Fruit fly (Drosophila melanogaster) whole organism, pupa: ENCODE results near the gene cv-c.
A peak's percentile ranks its signal among the peaks of the same experiment; 100 is the strongest.

Experiments
- CG10348 ChIP-seq: fragments of 200-800 bp; sonication (Bioruptor generic); IDR thresholded peaks from 2 replicates; pipeline ENCODE4 v1.3.6; 2022; ENCODE audit warnings: missing biosample characterization, missing genetic modification characterization
- CG12605 ChIP-seq: fragments of 200-800 bp; sonication (Bioruptor generic); IDR thresholded peaks from 2 replicates; pipeline ENCODE4 v1.3.6; 2022; ENCODE audit warnings: missing biosample characterization, missing genetic modification characterization
- CG13204 ChIP-seq: fragments of 200-800 bp; sonication (Bioruptor generic); optimal IDR thresholded peaks from 2 replicates; lab custom pipeline; 2018; ENCODE audit warnings: missing biosample characterization, mild to moderate bottlenecking, missing genetic modification characterization, moderate library complexity
- CG14655 ChIP-seq: fragments of 200-800 bp; sonication (Bioruptor generic); optimal IDR thresholded peaks from 3 replicates; lab custom pipeline; 2017; ENCODE audit warnings: mild to moderate bottlenecking, missing biosample characterization, missing genetic modification reagents, missing genetic modification characterization
- CG15710 ChIP-seq: fragments of 200-800 bp; sonication (Bioruptor generic); optimal IDR thresholded peaks from 2 replicates; lab custom pipeline; 2018; ENCODE audit warnings: missing biosample characterization, mild to moderate bottlenecking, missing genetic modification characterization, moderate library complexity
- CG17806 ChIP-seq: fragments of 200-800 bp; sonication (Bioruptor generic); optimal IDR thresholded peaks from 2 replicates; lab custom pipeline; 2018; ENCODE audit warnings: missing biosample characterization, mild to moderate bottlenecking, missing genetic modification characterization, moderate library complexity
- CG32121 ChIP-seq: fragments of 200-800 bp; sonication (Bioruptor generic); IDR thresholded peaks from 2 replicates; pipeline ENCODE4 v1.3.6; 2022; ENCODE audit warnings: missing biosample characterization, missing genetic modification characterization
- CG34367 ChIP-seq: fragments of 200-800 bp; sonication (Bioruptor generic); optimal IDR thresholded peaks from 2 replicates; lab custom pipeline; 2018; ENCODE audit warnings: missing biosample characterization, mild to moderate bottlenecking, missing genetic modification characterization
- CG4496 ChIP-seq: fragments of 200-800 bp; sonication (Bioruptor generic); IDR thresholded peaks from 3 replicates; pipeline ENCODE4 v1.3.6; 2022; ENCODE audit warnings: missing biosample characterization, missing genetic modification characterization
- CG8159 ChIP-seq: fragments of 200-800 bp; sonication (Bioruptor generic); optimal IDR thresholded peaks from 3 replicates; lab custom pipeline; 2018; ENCODE audit warnings: missing biosample characterization, mild to moderate bottlenecking, missing genetic modification characterization, moderate library complexity
- CG8301 ChIP-seq: fragments of 200-800 bp; sonication (Bioruptor generic); optimal IDR thresholded peaks from 2 replicates; lab custom pipeline; 2018; ENCODE audit warnings: missing biosample characterization, mild to moderate bottlenecking, missing genetic modification characterization
- CG9948 ChIP-seq: fragments of 200-800 bp; sonication (Bioruptor generic); optimal IDR thresholded peaks from 2 replicates; lab custom pipeline; 2018; ENCODE audit warnings: missing biosample characterization, mild to moderate bottlenecking, missing genetic modification characterization, moderate library complexity
- D1 ChIP-seq: fragments of 200-800 bp; sonication (Bioruptor generic); optimal IDR thresholded peaks from 2 replicates; lab custom pipeline; 2018; ENCODE audit warnings: missing biosample characterization, mild to moderate bottlenecking, missing genetic modification characterization, moderate library complexity
- EcR ChIP-seq: fragments of 200-800 bp; sonication (Bioruptor generic); optimal IDR thresholded peaks from 3 replicates; lab custom pipeline; 2019; ENCODE audit warnings: missing biosample characterization, missing genetic modification characterization, mild to moderate bottlenecking, moderate library complexity, missing genetic modification reagents
- Ets98B ChIP-seq: fragments of 200-800 bp; sonication (Bioruptor generic); IDR thresholded peaks from 2 replicates; pipeline ENCODE4 v1.3.6; 2022; ENCODE audit warnings: missing biosample characterization, missing genetic modification characterization
- Pif1A ChIP-seq: fragments of 200-800 bp; sonication (Bioruptor generic); optimal IDR thresholded peaks from 3 replicates; lab custom pipeline; 2016; ENCODE audit warnings: missing biosample characterization, missing genetic modification characterization
- Pif1B ChIP-seq: fragments of 200-800 bp; sonication (Bioruptor generic); optimal IDR thresholded peaks from 3 replicates; lab custom pipeline; 2016; ENCODE audit warnings: missing biosample characterization, missing genetic modification characterization
- Snoo ChIP-seq: fragments of 200-800 bp; sonication (Bioruptor generic); optimal IDR thresholded peaks from 3 replicates; lab custom pipeline; 2017; ENCODE audit warnings: missing biosample characterization, mild to moderate bottlenecking, missing genetic modification characterization, inconsistent platforms
- fd96Ca ChIP-seq: fragments of 200-800 bp; sonication (Bioruptor generic); IDR thresholded peaks from 3 replicates; pipeline ENCODE4 v1.3.6; 2022; ENCODE audit warnings: missing biosample characterization, missing genetic modification characterization
- gl ChIP-seq: fragments of 200-800 bp; sonication (Bioruptor generic); optimal IDR thresholded peaks from 2 replicates; lab custom pipeline; 2018; ENCODE audit warnings: missing biosample characterization, mild to moderate bottlenecking, missing genetic modification characterization
- rn ChIP-seq: fragments of 200-800 bp; sonication (Bioruptor generic); IDR thresholded peaks from 2 replicates; pipeline ENCODE4 v1.3.6; 2022; ENCODE audit warnings: missing biosample characterization, missing genetic modification characterization

cv-c gene

dm6 chr3R:14398620-14399019 lies 82.9 kb downstream of the cv-c start:
- TF ChIP-seq gl (tag; lab: Kevin White, UChicago) (no peak), CG15710 (tag; lab: Kevin White, UChicago) (no peak), Snoo (tag; lab: Kevin White, UChicago) (no peak), CG32121 (no peak), EcR (GFP tag; lab: Kevin White, UChicago) (no peak), Ets98B (no peak), Pif1A (GFP tag; lab: Kevin White, UChicago) (no peak), CG17806 (no peak), CG34367 (no peak)

DNA sequence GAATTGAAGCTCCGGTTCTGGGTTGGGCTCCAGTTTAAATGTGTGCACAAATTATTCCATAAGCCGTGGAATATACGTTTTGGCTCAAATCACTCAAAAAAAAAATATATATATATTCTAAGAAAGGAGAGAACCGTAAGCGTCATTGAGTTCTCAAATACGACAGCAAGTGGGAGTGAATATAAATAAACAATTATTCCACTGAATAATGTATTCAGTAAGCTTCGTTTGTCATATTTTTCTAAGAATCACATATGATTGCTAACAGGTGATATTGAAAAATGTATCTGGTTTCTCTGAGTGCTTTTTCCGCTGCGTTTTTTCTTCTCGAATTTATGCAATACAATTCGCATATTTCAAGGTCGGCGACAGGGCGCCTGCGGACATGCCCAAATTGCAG lies 83.6 kb downstream of the cv-c start:
- TF ChIP-seq Pif1B (no peak), CG12605 (GFP tag; lab: Robert Waterston, UW) (no peak), CG17806 (peak; percentile 4), Snoo (tag; lab: Kevin White, UChicago) (peak; percentile 15), CG8159 (peak; percentile 46)

dm6 chr3R:14391281-14391680 lies 90.2 kb downstream of the cv-c start:
- TF ChIP-seq CG8159 (peak; percentile 28), fd96Ca (GFP tag; lab: Robert Waterston, UW) (no peak; the same call in 2 of the 3 replicates), CG8301 (tag; lab: Kevin White, UChicago) (no peak), CG15710 (tag; lab: Kevin White, UChicago) (peak; percentile 20), rn (GFP tag; lab: Robert Waterston, UW) (peak; percentile 58), EcR (GFP tag; lab: Kevin White, UChicago) (no peak), CG32121 (no peak), gl (tag; lab: Kevin White, UChicago) (no peak), CG34367 (no peak), CG12605 (GFP tag; lab: Robert Waterston, UW) (no peak), CG17806 (peak; percentile 55), Pif1A (GFP tag; lab: Kevin White, UChicago) (no peak), CG14655 (GFP tag; lab: Kevin White, UChicago) (no peak), CG9948 (tag; lab: Kevin White, UChicago) (no peak), Pif1B (no peak), CG13204 (no peak), CG4496 (GFP tag; lab: Robert Waterston, UW) (peak; percentile 79), Ets98B (peak; percentile 48; the same call in 1 of the 2 replicates), Snoo (tag; lab: Kevin White, UChicago) (peak; percentile 39), CG10348 (GFP tag; lab: Robert Waterston, UW) (no peak), D1 (tag; lab: Kevin White, UChicago) (peak; percentile 66)

DNA sequence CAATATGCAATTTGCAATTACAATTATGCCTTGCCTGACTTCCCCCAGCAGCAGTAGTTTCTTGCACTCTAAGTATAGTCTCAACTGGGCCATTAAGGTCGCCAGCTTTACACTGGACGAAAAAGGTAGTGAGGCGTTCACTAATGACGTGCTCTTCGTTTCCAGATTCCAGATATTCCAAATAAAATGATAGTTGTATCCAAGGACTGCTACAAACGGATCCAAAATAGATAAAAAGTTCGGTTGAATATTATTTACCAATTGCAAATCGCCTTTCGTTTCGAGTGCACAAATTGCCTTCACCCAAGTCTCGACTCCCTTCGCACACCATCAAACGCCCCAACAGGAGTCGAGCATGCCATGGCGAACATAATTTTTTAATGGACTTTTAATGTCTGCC lies 91.0 kb downstream of the cv-c start:
- TF ChIP-seq CG17806 (peak; percentile 68), CG9948 (tag; lab: Kevin White, UChicago) (peak; percentile 73), rn (GFP tag; lab: Robert Waterston, UW) (no peak), Snoo (tag; lab: Kevin White, UChicago) (no peak), CG8159 (peak; percentile 64), CG4496 (GFP tag; lab: Robert Waterston, UW) (peak; percentile 89), Ets98B (peak; percentile 73), CG14655 (GFP tag; lab: Kevin White, UChicago) (peak; percentile 77), EcR (GFP tag; lab: Kevin White, UChicago) (no peak), CG32121 (peak; percentile 85), D1 (tag; lab: Kevin White, UChicago) (no peak), Pif1A (GFP tag; lab: Kevin White, UChicago) (no peak), CG34367 (peak; percentile 66), CG13204 (no peak), CG12605 (GFP tag; lab: Robert Waterston, UW) (peak; percentile 72; the same call in 1 of the 2 replicates), CG8301 (tag; lab: Kevin White, UChicago) (peak; percentile 63), CG15710 (tag; lab: Kevin White, UChicago) (peak; percentile 66), Pif1B (no peak), gl (tag; lab: Kevin White, UChicago) (no peak), CG10348 (GFP tag; lab: Robert Waterston, UW) (no peak), fd96Ca (GFP tag; lab: Robert Waterston, UW) (peak; percentile 85)

DNA sequence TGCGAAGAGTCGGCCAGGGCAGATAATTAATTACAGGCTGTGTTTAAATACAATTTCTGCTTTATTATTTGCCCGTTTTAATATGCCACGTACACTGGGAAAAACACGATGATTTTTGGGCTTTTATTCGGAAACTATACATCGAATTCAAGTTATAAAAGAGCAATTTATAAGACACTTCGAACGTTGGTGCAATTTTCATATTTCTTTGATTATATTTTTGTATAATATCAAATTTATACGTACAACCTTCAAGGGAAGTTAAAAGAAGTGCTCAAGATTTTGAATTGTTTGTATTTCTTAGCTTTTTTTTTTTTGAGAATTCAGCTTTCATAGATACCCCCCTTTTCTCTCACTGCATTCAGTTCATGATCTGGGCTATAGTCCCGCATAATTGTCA lies 92.3 kb downstream of the cv-c start:
- TF ChIP-seq gl (tag; lab: Kevin White, UChicago): peak; percentile 16
- no peak for TF ChIP-seq CG32121
- TF ChIP-seq CG10348 (GFP tag; lab: Robert Waterston, UW): no peak
- TF ChIP-seq D1 (tag; lab: Kevin White, UChicago): peak; percentile 28
- peak; percentile 86 for TF ChIP-seq CG8159
- no peak; the same call in 1 of the 2 replicates for TF ChIP-seq Ets98B
- peak; percentile 15 for TF ChIP-seq CG13204
- TF ChIP-seq rn (GFP tag; lab: Robert Waterston, UW): no peak
- TF ChIP-seq CG34367: peak; percentile 64
- TF ChIP-seq CG12605 (GFP tag; lab: Robert Waterston, UW): peak; percentile 21; the same call in 1 of the 2 replicates
- TF ChIP-seq CG15710 (tag; lab: Kevin White, UChicago): peak; percentile 70
- TF ChIP-seq CG8301 (tag; lab: Kevin White, UChicago): peak; percentile 42
- peak; percentile 57 for TF ChIP-seq CG14655 (GFP tag; lab: Kevin White, UChicago)
- TF ChIP-seq CG9948 (tag; lab: Kevin White, UChicago): peak; percentile 65
- TF ChIP-seq CG4496 (GFP tag; lab: Robert Waterston, UW): no peak
- TF ChIP-seq fd96Ca (GFP tag; lab: Robert Waterston, UW): no peak
- no peak for TF ChIP-seq EcR (GFP tag; lab: Kevin White, UChicago)
- peak; percentile 72 for TF ChIP-seq CG17806
- no peak for TF ChIP-seq Pif1A (GFP tag; lab: Kevin White, UChicago)
- TF ChIP-seq Snoo (tag; lab: Kevin White, UChicago): peak; percentile 41
- no peak for TF ChIP-seq Pif1B

DNA sequence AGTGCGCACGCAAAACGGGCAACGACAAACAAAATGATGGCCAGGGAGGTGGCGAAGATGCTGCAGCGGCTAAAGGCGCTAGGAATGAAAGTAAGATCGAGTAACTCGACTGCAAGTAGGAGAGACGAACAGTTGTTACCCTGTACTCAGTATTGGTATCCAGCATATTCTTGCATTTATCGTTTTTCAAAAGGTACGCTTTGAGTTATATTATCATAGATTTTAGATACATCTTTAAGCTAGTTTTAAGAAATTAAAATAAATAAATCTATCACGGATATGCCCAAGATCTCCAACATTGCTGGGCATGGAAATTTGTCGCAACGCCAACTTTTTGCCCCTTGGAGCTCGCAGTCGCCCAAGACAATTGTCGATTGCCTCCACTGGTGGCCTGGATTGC lies 93.7 kb downstream of the cv-c start:
- TF ChIP-seq CG15710 (tag; lab: Kevin White, UChicago) (peak; percentile 84), CG13204 (peak; percentile 55), CG17806 (peak; percentile 90), fd96Ca (GFP tag; lab: Robert Waterston, UW) (peak; percentile 87), Pif1A (GFP tag; lab: Kevin White, UChicago) (peak; percentile 76), CG4496 (GFP tag; lab: Robert Waterston, UW) (peak; percentile 89), Snoo (tag; lab: Kevin White, UChicago) (peak; percentile 47), gl (tag; lab: Kevin White, UChicago) (peak; percentile 69), CG10348 (GFP tag; lab: Robert Waterston, UW) (no peak), CG8159 (peak; percentile 89), Ets98B (peak; percentile 75), Pif1B (peak; percentile 69), rn (GFP tag; lab: Robert Waterston, UW) (peak; percentile 61; the same call in 1 of the 2 replicates), CG12605 (GFP tag; lab: Robert Waterston, UW) (peak; percentile 82), CG9948 (tag; lab: Kevin White, UChicago) (peak; percentile 89), CG8301 (tag; lab: Kevin White, UChicago) (peak; percentile 87), CG14655 (GFP tag; lab: Kevin White, UChicago) (peak; percentile 93), EcR (GFP tag; lab: Kevin White, UChicago) (no peak), D1 (tag; lab: Kevin White, UChicago) (peak; percentile 61), CG32121 (peak; percentile 54), CG34367 (peak; percentile 85)
